Worm (Caenorhabditis elegans) whole organism, L1 larva: ENCODE data around the gene trmt-10A.

Experiments
- C04F5.9 ChIP-seq: sonication (generic microtip); optimal IDR thresholded peaks from 2 replicates; lab custom pipeline; 2016; ENCODE audit warnings: missing genetic modification characterization, missing compliant biosample characterization
- C16A3.4 ChIP-seq: fragments of 150-350 bp; optimal IDR thresholded peaks from 2 replicates; lab custom pipeline; 2014; ENCODE audit warnings: missing biosample characterization, missing genetic modification characterization
- aly-2 ChIP-seq: fragments of 150-350 bp; optimal IDR thresholded peaks from 2 replicates; lab custom pipeline; 2014; ENCODE audit warnings: missing biosample characterization, missing genetic modification characterization
- blmp-1 ChIP-seq: fragments of 150-350 bp; optimal IDR thresholded peaks from 2 replicates; lab custom pipeline; 2014; ENCODE audit warnings: missing biosample characterization, missing genetic modification characterization
- ceh-90 ChIP-seq: sonication (generic microtip); optimal IDR thresholded peaks from 2 replicates; lab custom pipeline; 2016; ENCODE audit warnings: missing genetic modification characterization, missing compliant biosample characterization
- dpl-1 ChIP-seq, 3 experiments: fragments of 150-350 bp in 2 of 3; sonication (generic microtip) in 1 of 3; optimal IDR thresholded peaks; 2 replicates each; lab custom pipeline; 2014 to 2017; ENCODE audit warnings: missing biosample characterization in 3 of 3, missing genetic modification characterization in 3 of 3, missing genetic modification reagents in 3 of 3
- efl-1 ChIP-seq, 4 experiments: fragments of 150-350 bp; optimal IDR thresholded peaks in 3 of 4; peaks in 1 of 4; 1 replicate in 1 of 4; 2 replicates in 3 of 4; lab custom pipeline; 2014; ENCODE audit warnings: missing biosample characterization in 2 of 4, missing genetic modification characterization in 2 of 4, missing genetic modification reagents in 2 of 4
- efl-3 ChIP-seq: fragments of 200-800 bp; sonication (Bioruptor generic); optimal IDR thresholded peaks from 2 replicates; lab custom pipeline; 2018; ENCODE audit warnings: mild to moderate bottlenecking, missing genetic modification characterization, missing compliant biosample characterization
- elt-2 ChIP-seq: sonication (generic microtip); optimal IDR thresholded peaks from 2 replicates; lab custom pipeline; 2016; ENCODE audit warnings: missing genetic modification characterization, mild to moderate bottlenecking, inconsistent platforms, missing compliant biosample characterization, missing genetic modification reagents
- ets-5 ChIP-seq: fragments of 200-800 bp; sonication (Bioruptor generic); IDR thresholded peaks from 2 replicates; pipeline ENCODE4 v1.3.6; 2022; ENCODE audit warnings: missing genetic modification characterization, missing compliant biosample characterization
- fkh-10 ChIP-seq: sonication (generic microtip); optimal IDR thresholded peaks from 2 replicates; lab custom pipeline; 2017; ENCODE audit warnings: missing biosample characterization, missing genetic modification reagents, missing genetic modification characterization
- fkh-4 ChIP-seq: sonication (generic microtip); optimal IDR thresholded peaks from 2 replicates; lab custom pipeline; 2016; ENCODE audit warnings: missing compliant biosample characterization, missing genetic modification characterization, borderline replicate concordance
- fos-1 ChIP-seq: fragments of 150-350 bp; optimal IDR thresholded peaks from 2 replicates; lab custom pipeline; 2014; ENCODE audit warnings: missing biosample characterization, missing genetic modification characterization
- hlh-4 ChIP-seq: sonication (generic microtip); optimal IDR thresholded peaks from 2 replicates; lab custom pipeline; 2016; ENCODE audit warnings: mild to moderate bottlenecking, missing genetic modification characterization, missing compliant biosample characterization
- hpl-2 ChIP-seq: fragments of 150-350 bp; optimal IDR thresholded peaks from 2 replicates; lab custom pipeline; 2014; ENCODE audit warnings: missing biosample characterization, missing genetic modification reagents, missing genetic modification characterization
- isw-1 ChIP-seq: fragments of 200-800 bp; sonication (Bioruptor generic); IDR thresholded peaks from 2 replicates; pipeline ENCODE4 v1.3.6; 2022; ENCODE audit warnings: missing genetic modification characterization, missing compliant biosample characterization
- jun-1 ChIP-seq: fragments of 150-350 bp; optimal IDR thresholded peaks from 2 replicates; lab custom pipeline; 2014; ENCODE audit warnings: missing biosample characterization, missing genetic modification reagents, missing genetic modification characterization
- lin-13 ChIP-seq: fragments of 150-350 bp; optimal IDR thresholded peaks from 2 replicates; lab custom pipeline; 2014; ENCODE audit warnings: missing biosample characterization, missing genetic modification reagents, missing genetic modification characterization
- lin-14 ChIP-seq: fragments of 200-800 bp; sonication (Bioruptor generic); optimal IDR thresholded peaks from 2 replicates; lab custom pipeline; 2018; ENCODE audit warnings: mild to moderate bottlenecking, missing genetic modification characterization, moderate library complexity, missing compliant biosample characterization
- lin-39 ChIP-seq: fragments of 150-350 bp; optimal IDR thresholded peaks from 2 replicates; lab custom pipeline; 2014; ENCODE audit warnings: missing biosample characterization, missing genetic modification reagents, missing genetic modification characterization
- mab-9 ChIP-seq: fragments of 200-800 bp; sonication (Bioruptor generic); IDR thresholded peaks from 2 replicates; pipeline ENCODE4 v1.3.6; 2022; ENCODE audit warnings: missing genetic modification reagents, missing genetic modification characterization, missing compliant biosample characterization
- mef-2 ChIP-seq: fragments of 150-350 bp; optimal IDR thresholded peaks from 2 replicates; lab custom pipeline; 2014; ENCODE audit warnings: missing biosample characterization, missing genetic modification characterization
- mep-1 ChIP-seq: fragments of 150-350 bp; optimal IDR thresholded peaks from 2 replicates; lab custom pipeline; 2014; ENCODE audit warnings: missing biosample characterization, missing genetic modification characterization
- nhr-12 ChIP-seq: sonication (generic microtip); optimal IDR thresholded peaks from 2 replicates; lab custom pipeline; 2017; ENCODE audit warnings: missing biosample characterization, missing genetic modification characterization
- nhr-19 ChIP-seq: fragments of 200-800 bp; sonication (Bioruptor generic); conservative IDR thresholded peaks from 2 replicates; pipeline ENCODE4 v1.3.6; 2022; ENCODE audit warnings: missing genetic modification characterization, missing compliant biosample characterization
- nhr-20 ChIP-seq: sonication (generic microtip); optimal IDR thresholded peaks from 2 replicates; lab custom pipeline; 2016; ENCODE audit warnings: mild to moderate bottlenecking, missing genetic modification characterization, missing compliant biosample characterization
- nhr-237 ChIP-seq: fragments of 150-350 bp; optimal IDR thresholded peaks from 2 replicates; lab custom pipeline; 2014; ENCODE audit warnings: missing biosample characterization, missing genetic modification characterization
- nhr-28 ChIP-seq: fragments of 150-350 bp; optimal IDR thresholded peaks from 2 replicates; lab custom pipeline; 2014; ENCODE audit warnings: missing biosample characterization, missing genetic modification characterization
- nhr-71 ChIP-seq: sonication (generic microtip); optimal IDR thresholded peaks from 2 replicates; lab custom pipeline; 2016; ENCODE audit warnings: mild to moderate bottlenecking, missing genetic modification characterization, moderate library complexity, missing compliant biosample characterization
- nhr-84 ChIP-seq: sonication (generic microtip); optimal IDR thresholded peaks from 2 replicates; lab custom pipeline; 2017; ENCODE audit warnings: missing biosample characterization, missing genetic modification characterization
- nhr-85 ChIP-seq: sonication (generic microtip); peaks from one replicate; lab custom pipeline; 2016; ENCODE audit warnings: missing genetic modification characterization, inconsistent platforms, missing compliant biosample characterization
- nhr-90 ChIP-seq: sonication (generic microtip); optimal IDR thresholded peaks from 2 replicates; lab custom pipeline; 2016; ENCODE audit warnings: mild to moderate bottlenecking, missing genetic modification characterization, missing compliant biosample characterization; ENCODE audit not compliant: poor library complexity
- pqm-1 ChIP-seq: sonication (generic microtip); optimal IDR thresholded peaks from 3 replicates; lab custom pipeline; 2017; ENCODE audit warnings: missing biosample characterization, missing genetic modification characterization
- rnt-1 ChIP-seq: sonication (generic microtip); optimal IDR thresholded peaks from 2 replicates; lab custom pipeline; 2016; ENCODE audit warnings: mild to moderate bottlenecking, missing genetic modification characterization, moderate library complexity, missing compliant biosample characterization
- skn-1 ChIP-seq: fragments of 150-350 bp; optimal IDR thresholded peaks from 2 replicates; lab custom pipeline; 2014; ENCODE audit warnings: missing biosample characterization, missing genetic modification characterization
- snpc-4 ChIP-seq: fragments of 150-350 bp; optimal IDR thresholded peaks from 2 replicates; lab custom pipeline; 2014; ENCODE audit warnings: missing biosample characterization, missing genetic modification characterization
- snu-23 ChIP-seq: sonication (generic microtip); optimal IDR thresholded peaks from 2 replicates; lab custom pipeline; 2016; ENCODE audit warnings: missing genetic modification characterization, missing compliant biosample characterization
- sox-4 ChIP-seq: sonication (generic microtip); optimal IDR thresholded peaks from 2 replicates; lab custom pipeline; 2016; ENCODE audit warnings: missing genetic modification characterization, missing compliant biosample characterization
- sup-37 ChIP-seq: fragments of 200-800 bp; sonication (Bioruptor generic); optimal IDR thresholded peaks from 2 replicates; lab custom pipeline; 2018; ENCODE audit warnings: mild to moderate bottlenecking, missing genetic modification characterization, missing compliant biosample characterization
- tbx-2 ChIP-seq: sonication (generic microtip); optimal IDR thresholded peaks from 2 replicates; lab custom pipeline; 2016; ENCODE audit warnings: missing genetic modification characterization, missing compliant biosample characterization
- unc-130 ChIP-seq: fragments of 150-350 bp; optimal IDR thresholded peaks from 2 replicates; lab custom pipeline; 2017; ENCODE audit warnings: missing biosample characterization, missing genetic modification characterization, inconsistent platforms
- unc-30 ChIP-seq: sonication (generic microtip); optimal IDR thresholded peaks from 2 replicates; lab custom pipeline; 2017; ENCODE audit warnings: missing biosample characterization, missing genetic modification characterization
- unc-98 ChIP-seq: fragments of 200-800 bp; sonication (Bioruptor generic); IDR thresholded peaks from 2 replicates; pipeline ENCODE4 v1.3.6; 2022; ENCODE audit warnings: missing genetic modification characterization, missing compliant biosample characterization
- vab-15 ChIP-seq: sonication (generic microtip); optimal IDR thresholded peaks from 2 replicates; lab custom pipeline; 2017; ENCODE audit warnings: missing genotype, mild to moderate bottlenecking, missing genetic modification characterization, missing compliant biosample characterization
- xbp-1 ChIP-seq: sonication (generic microtip); optimal IDR thresholded peaks from 2 replicates; lab custom pipeline; 2016; ENCODE audit warnings: missing genetic modification characterization, missing compliant biosample characterization

trmt-10A gene

ce11 chrIV:9916224-9916623, 15.8 kb downstream of the trmt-10A start, which contains the start of gene bed-3:
Gene bed-3, plus strand, starts transcription at chrIV:9916524.
- TF ChIP-seq C16A3.4 (tag; lab: Kevin White, UChicago) = no peak
- no peak for TF ChIP-seq mef-2 (tag; lab: Kevin White, UChicago)
- TF ChIP-seq isw-1 (GFP tag; lab: Robert Waterston, UW) = no peak
- TF ChIP-seq fkh-4 (tag; lab: Kevin White, UChicago) = no peak
- no peak for TF ChIP-seq skn-1
- TF ChIP-seq fos-1 (tag; lab: Kevin White, UChicago) = no peak
- TF ChIP-seq lin-14 (GFP tag; lab: Kevin White, UChicago) = no peak
- TF ChIP-seq hlh-4 = no peak

- TF ChIP-seq hlh-4 (no peak), efl-1 (optimal IDR thresholded peaks at IDR 0.05; lab: Kevin White, UChicago) (no peak), efl-1 (GFP tag; optimal IDR thresholded peaks at IDR 0.05 in 1 of 2; lab: Kevin White, UChicago) (peak in 1 of 2 experiments; percentile 6)
These were observed 16.9 kb downstream of the trmt-10A start for ce11 chrIV:9915128-9915527.

DNA sequence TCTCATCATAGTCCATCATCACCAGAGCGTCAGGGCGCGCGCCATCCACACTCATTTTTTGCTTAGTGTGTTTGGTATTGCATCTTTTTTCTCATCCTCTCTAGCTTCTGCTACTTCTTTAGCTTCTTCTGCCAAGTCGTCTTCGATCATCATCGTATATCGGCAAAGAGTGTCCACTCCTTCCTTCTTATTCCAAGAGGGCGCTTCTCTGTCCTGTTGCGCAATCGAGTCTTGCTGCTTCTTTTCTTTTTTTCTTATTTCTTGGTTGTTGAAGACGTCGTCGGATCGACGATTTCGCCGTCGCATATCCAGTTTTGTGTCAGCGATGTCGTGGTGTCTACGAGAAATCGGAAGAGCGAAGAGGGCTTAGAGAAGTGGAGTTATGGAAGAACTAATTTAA, 18.9 kb downstream of the trmt-10A start:
- TF ChIP-seq sup-37 (GFP tag; lab: Kevin White, UChicago) (no peak), blmp-1 (tag; lab: Kevin White, UChicago) (peak; percentile 34)

DNA sequence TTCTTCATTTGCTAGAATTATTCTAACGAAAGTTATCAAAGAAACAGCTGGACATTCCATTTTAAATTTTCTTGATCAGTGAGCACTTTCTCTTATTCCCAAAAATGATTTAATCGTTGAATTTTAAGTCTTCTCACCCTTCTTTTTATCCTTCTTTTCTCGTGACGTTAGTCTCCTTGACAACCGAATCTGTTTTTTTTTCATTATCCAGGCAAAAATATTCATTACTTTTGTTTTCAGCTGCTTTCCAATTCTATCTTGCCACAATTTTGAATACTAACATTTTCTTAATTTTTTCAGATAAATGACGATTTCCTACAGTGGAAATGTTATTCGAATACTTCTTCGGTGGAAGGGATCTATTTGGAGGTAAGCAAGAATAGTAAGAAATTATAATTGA, 28.4 kb downstream of the trmt-10A start, which contains the start of gene best-13:
TSS of gene best-13 (plus strand) at position 301 of the 400 bp plus-strand sequence.
- no peak for TF ChIP-seq unc-130
- no peak for TF ChIP-seq blmp-1 (tag; lab: Kevin White, UChicago)
- no peak for TF ChIP-seq nhr-28 (tag; lab: Kevin White, UChicago)
- TF ChIP-seq dpl-1 (GFP tag; optimal IDR thresholded peaks at IDR 0.05; lab: Kevin White, UChicago) = no peak
- no peak for TF ChIP-seq hpl-2 (GFP tag; lab: Kevin White, UChicago)
- TF ChIP-seq mep-1 = no peak
- no peak for TF ChIP-seq aly-2
- TF ChIP-seq elt-2 (tag; lab: Kevin White, UChicago) = no peak
- TF ChIP-seq rnt-1 (tag; lab: Kevin White, UChicago) = no peak
- no peak for TF ChIP-seq snpc-4 (tag; lab: Kevin White, UChicago)
- no peak for TF ChIP-seq nhr-20 (tag; lab: Kevin White, UChicago)

- TF ChIP-seq nhr-12 (no peak), efl-3 (GFP tag; lab: Kevin White, UChicago) (no peak), nhr-90 (tag; lab: Kevin White, UChicago) (no peak), unc-98 (GFP tag; lab: Robert Waterston, UW) (no peak), mab-9 (GFP tag; lab: Robert Waterston, UW) (no peak), C16A3.4 (tag; lab: Kevin White, UChicago) (no peak), nhr-20 (tag; lab: Kevin White, UChicago) (no peak), hpl-2 (GFP tag; lab: Kevin White, UChicago) (no peak), pqm-1 (tag; lab: Kevin White, UChicago) (no peak), lin-13 (GFP tag; lab: Kevin White, UChicago) (no peak), jun-1 (tag; lab: Kevin White, UChicago) (no peak), ceh-90 (tag; lab: Kevin White, UChicago) (no peak), lin-14 (GFP tag; lab: Kevin White, UChicago) (peak; percentile 62), nhr-84 (tag; lab: Kevin White, UChicago) (no peak), nhr-28 (tag; lab: Kevin White, UChicago) (no peak), efl-1 (optimal IDR thresholded peaks at IDR 0.05; lab: Kevin White, UChicago) (peak; percentile 34 to 45), efl-1 (GFP tag; optimal IDR thresholded peaks at IDR 0.05 in 1 of 2; lab: Kevin White, UChicago) (peak; percentile 37 to 93), ets-5 (GFP tag; lab: Robert Waterston, UW) (no peak), unc-30 (no peak), nhr-85 (no peak), tbx-2 (tag; lab: Kevin White, UChicago) (no peak), nhr-19 (GFP tag; lab: Robert Waterston, UW) (no peak), fkh-10 (GFP tag; lab: Kevin White, UChicago) (peak; percentile 14), xbp-1 (tag; lab: Kevin White, UChicago) (no peak), nhr-71 (no peak), vab-15 (no peak), lin-39 (tag; lab: Kevin White, UChicago) (no peak), sox-4 (no peak), nhr-237 (tag; lab: Kevin White, UChicago) (no peak), dpl-1 (GFP tag; optimal IDR thresholded peaks at IDR 0.05; lab: Kevin White, UChicago) (peak; percentile 13 to 42 (median 31)), snu-23 (GFP tag; lab: Kevin White, UChicago) (no peak), hlh-4 (no peak), C04F5.9 (tag; lab: Kevin White, UChicago) (no peak)
These were observed 32.8 kb downstream of the trmt-10A start for ce11 chrIV:9899227-9899626.
